Fruit fly (Drosophila melanogaster) whole organism, embryonic: ENCODE results near the gene CG33124.

Source experiments
- Atf6 ChIP-seq: fragments of 200-800 bp; sonication (Bioruptor generic); IDR thresholded peaks from 2 replicates; pipeline ENCODE4 v1.3.6; 2022; ENCODE audit warnings: missing biosample characterization, missing genetic modification characterization
- B-H1 ChIP-seq: fragments of 200-800 bp; sonication (Bioruptor generic); IDR thresholded peaks from 3 replicates; pipeline ENCODE4 v1.3.6; 2022; ENCODE audit warnings: missing biosample characterization, missing genetic modification characterization
- CG1024 ChIP-seq: fragments of 200-800 bp; sonication (Bioruptor generic); IDR thresholded peaks from 2 replicates; pipeline ENCODE4 v1.3.6; 2022; ENCODE audit warnings: missing biosample characterization, missing genetic modification characterization
- CG10366 ChIP-seq: fragments of 200-800 bp; sonication (Bioruptor generic); IDR thresholded peaks from 2 replicates; pipeline ENCODE4 v1.3.6; 2022; ENCODE audit warnings: missing biosample characterization, missing genetic modification characterization
- CG10462 ChIP-seq: fragments of 200-800 bp; sonication (Bioruptor generic); optimal IDR thresholded peaks from 2 replicates; lab custom pipeline; 2016; ENCODE audit warnings: missing biosample characterization, missing genetic modification characterization
- CG12391 ChIP-seq: fragments of 200-800 bp; sonication (Bioruptor generic); optimal IDR thresholded peaks from 3 replicates; lab custom pipeline; 2018; ENCODE audit warnings: missing biosample characterization, mild to moderate bottlenecking, missing genetic modification characterization, moderate library complexity
- CG13624 ChIP-seq: fragments of 200-800 bp; sonication (Bioruptor generic); optimal IDR thresholded peaks from 2 replicates; lab custom pipeline; 2016; ENCODE audit warnings: missing biosample characterization, missing genetic modification characterization
- CG1602 ChIP-seq: fragments of 200-800 bp; sonication (Bioruptor generic); optimal IDR thresholded peaks from 3 replicates; lab custom pipeline; 2016; ENCODE audit warnings: missing biosample characterization, missing genetic modification characterization
- CG16815 ChIP-seq: fragments of 200-800 bp; sonication (Bioruptor generic); optimal IDR thresholded peaks from 3 replicates; lab custom pipeline; 2017; ENCODE audit warnings: missing biosample characterization, mild to moderate bottlenecking, missing genetic modification characterization
- CG17328 ChIP-seq: fragments of 200-800 bp; sonication (Bioruptor generic); IDR thresholded peaks from 2 replicates; pipeline ENCODE4 v1.3.6; 2022; ENCODE audit warnings: missing biosample characterization, missing genetic modification characterization
- CG2129 ChIP-seq: fragments of 200-800 bp; sonication (Bioruptor generic); IDR thresholded peaks from 2 replicates; pipeline ENCODE4 v1.3.6; 2022; ENCODE audit warnings: missing biosample characterization, missing genetic modification characterization; ENCODE audit not compliant: partially characterized antibody
- CG2678 ChIP-seq: fragments of 200-800 bp; sonication (Bioruptor generic); optimal IDR thresholded peaks from 3 replicates; lab custom pipeline; 2019; ENCODE audit warnings: missing biosample characterization, mild to moderate bottlenecking, missing genetic modification characterization, moderate library complexity
- CG2875 ChIP-seq: fragments of 200-800 bp; sonication (Bioruptor generic); optimal IDR thresholded peaks from 2 replicates; lab custom pipeline; 2017; ENCODE audit warnings: missing biosample characterization, mild to moderate bottlenecking, missing genetic modification characterization, missing genetic modification reagents
- CG3838 ChIP-seq: fragments of 200-800 bp; sonication (Bioruptor generic); optimal IDR thresholded peaks from 3 replicates; lab custom pipeline; 2016; ENCODE audit warnings: missing biosample characterization, missing genetic modification characterization
- CG4404 ChIP-seq: fragments of 200-800 bp; sonication (Bioruptor generic); IDR thresholded peaks from 2 replicates; pipeline ENCODE4 v1.3.6; 2022; ENCODE audit warnings: missing biosample characterization, missing genetic modification characterization
- CG4617 ChIP-seq: fragments of 200-800 bp; sonication (Bioruptor generic); optimal IDR thresholded peaks from 3 replicates; lab custom pipeline; 2016; ENCODE audit warnings: missing biosample characterization, missing genetic modification characterization, borderline replicate concordance
- CG6272 ChIP-seq: fragments of 200-800 bp; sonication (Bioruptor generic); IDR thresholded peaks from 2 replicates; pipeline ENCODE4 v1.3.6; 2022; ENCODE audit warnings: missing biosample characterization, missing genetic modification characterization
- CG7745 ChIP-seq: fragments of 200-800 bp; sonication (Bioruptor generic); optimal IDR thresholded peaks from 2 replicates; lab custom pipeline; 2018; ENCODE audit warnings: missing biosample characterization, mild to moderate bottlenecking, missing genetic modification characterization, moderate library complexity
- CG8281 ChIP-seq: fragments of 200-800 bp; sonication (Bioruptor generic); optimal IDR thresholded peaks from 2 replicates; lab custom pipeline; 2018; ENCODE audit warnings: missing biosample characterization, mild to moderate bottlenecking, missing genetic modification characterization, moderate library complexity
- CG8359 ChIP-seq: fragments of 200-800 bp; sonication (Bioruptor generic); optimal IDR thresholded peaks from 2 replicates; lab custom pipeline; 2017; ENCODE audit warnings: missing biosample characterization, mild to moderate bottlenecking, missing genetic modification characterization, borderline replicate concordance
- CG9609 ChIP-seq: fragments of 200-800 bp; sonication (Bioruptor generic); optimal IDR thresholded peaks from 3 replicates; lab custom pipeline; 2016; ENCODE audit warnings: missing biosample characterization, missing genetic modification characterization
- Camta ChIP-seq: fragments of 200-800 bp; sonication (Bioruptor generic); optimal IDR thresholded peaks from 2 replicates; lab custom pipeline; 2016; ENCODE audit warnings: missing biosample characterization, missing genetic modification characterization
- Dbx ChIP-seq: fragments of 200-800 bp; sonication (Bioruptor generic); IDR thresholded peaks from 3 replicates; pipeline ENCODE4 v1.3.6; 2022; ENCODE audit warnings: missing biosample characterization, missing genetic modification characterization
- Deaf1 ChIP-seq: fragments of 200-800 bp; optimal IDR thresholded peaks from 3 replicates; lab custom pipeline; 2019; ENCODE audit warnings: missing biosample characterization, mild to moderate bottlenecking, missing genetic modification characterization, moderate library complexity
- E2f1 ChIP-seq: fragments of 200-800 bp; sonication (Bioruptor generic); IDR thresholded peaks from 2 replicates; pipeline ENCODE4 v1.3.6; 2022; ENCODE audit warnings: missing biosample characterization, missing genetic modification characterization
- Eip74EF ChIP-seq, 2 experiments: fragments of 200-800 bp in 1 of 2; fragments of >200 bp in 1 of 2; sonication (Bioruptor generic) in 1 of 2; optimal IDR thresholded peaks; 2 replicates each; lab custom pipeline; 2017 to 2019; ENCODE audit warnings: missing biosample characterization in 2 of 2, missing genetic modification characterization in 2 of 2, mild to moderate bottlenecking in 1 of 2, moderate library complexity in 1 of 2
- Gug ChIP-seq: fragments of 200-800 bp; sonication (Bioruptor generic); IDR thresholded peaks from 4 replicates; pipeline ENCODE4 v1.3.6; 2022; ENCODE audit warnings: missing biosample characterization, missing genetic modification characterization
- Kr ChIP-seq: fragments of 200-800 bp; sonication (Bioruptor generic); optimal IDR thresholded peaks from 2 replicates; lab custom pipeline; 2017; ENCODE audit warnings: missing biosample characterization, mild to moderate bottlenecking, missing genetic modification characterization
- MESR4 ChIP-seq: fragments of 200-800 bp; sonication (Bioruptor generic); optimal IDR thresholded peaks from 2 replicates; lab custom pipeline; 2018; ENCODE audit warnings: missing biosample characterization, mild to moderate bottlenecking, missing genetic modification characterization, moderate library complexity
- Meics ChIP-seq: fragments of 200-800 bp; sonication (Bioruptor generic); optimal IDR thresholded peaks from 2 replicates; lab custom pipeline; 2017; ENCODE audit warnings: missing biosample characterization, mild to moderate bottlenecking, missing genetic modification characterization
- PHDP ChIP-seq: fragments of 200-800 bp; sonication (Bioruptor generic); optimal IDR thresholded peaks from 3 replicates; lab custom pipeline; 2018; ENCODE audit warnings: missing biosample characterization, mild to moderate bottlenecking, missing genetic modification characterization, moderate library complexity
- Pdp1 ChIP-seq, 2 experiments: fragments of 200-800 bp; sonication (Bioruptor generic); optimal IDR thresholded peaks; 3 replicates each; lab custom pipeline; 2016; ENCODE audit warnings: missing biosample characterization in 2 of 2, missing genetic modification characterization in 2 of 2, mild to moderate bottlenecking in 1 of 2, moderate library complexity in 1 of 2
- Spps ChIP-seq: fragments of 200-800 bp; sonication (Bioruptor generic); optimal IDR thresholded peaks from 2 replicates; lab custom pipeline; 2018; ENCODE audit warnings: missing biosample characterization, mild to moderate bottlenecking, missing genetic modification characterization
- Tbp ChIP-seq: fragments of >200 bp; optimal IDR thresholded peaks from 2 replicates; lab custom pipeline; 2018; ENCODE audit warnings: missing biosample characterization, missing genetic modification characterization
- YL-1 ChIP-seq: fragments of 200-800 bp; sonication (Bioruptor generic); optimal IDR thresholded peaks from 3 replicates; lab custom pipeline; 2017; ENCODE audit warnings: missing biosample characterization, mild to moderate bottlenecking, missing genetic modification characterization
- abd-A ChIP-seq: fragments of 200-800 bp; sonication (Bioruptor generic); optimal IDR thresholded peaks from 3 replicates; lab custom pipeline; 2019; ENCODE audit warnings: missing biosample characterization, mild to moderate bottlenecking, missing genetic modification characterization, moderate library complexity
- aop ChIP-seq: fragments of 200-800 bp; sonication (Bioruptor generic); IDR thresholded peaks from 2 replicates; pipeline ENCODE4 v1.3.6; 2022; ENCODE audit warnings: missing biosample characterization, missing genetic modification characterization
- ase ChIP-seq: fragments of 200-800 bp; sonication (Bioruptor generic); IDR thresholded peaks from 3 replicates; pipeline ENCODE4 v1.3.6; 2022; ENCODE audit warnings: missing biosample characterization, missing genetic modification characterization
- croc ChIP-seq: fragments of 200-800 bp; sonication (Bioruptor generic); conservative IDR thresholded peaks from 3 replicates; pipeline ENCODE4 v1.3.6; 2022; ENCODE audit warnings: missing biosample characterization, missing genetic modification characterization
- crp ChIP-seq, 2 experiments: fragments of 200-800 bp; sonication (Bioruptor generic); optimal IDR thresholded peaks; 2 replicates in 1 of 2; 3 replicates in 1 of 2; lab custom pipeline; 2017; ENCODE audit warnings: missing biosample characterization in 2 of 2, missing genetic modification characterization in 2 of 2, mild to moderate bottlenecking in 1 of 2, moderate library complexity in 1 of 2
- exex ChIP-seq: fragments of 200-800 bp; sonication (Bioruptor generic); optimal IDR thresholded peaks from 4 replicates; lab custom pipeline; 2018; ENCODE audit warnings: missing biosample characterization, mild to moderate bottlenecking, missing genetic modification characterization, moderate library complexity
- h ChIP-seq: fragments of >200 bp; optimal IDR thresholded peaks from 2 replicates; lab custom pipeline; 2017
- hb ChIP-seq: fragments of 200-800 bp; sonication (Bioruptor generic); IDR thresholded peaks from 3 replicates; pipeline ENCODE4 v1.3.6; 2022; ENCODE audit warnings: missing biosample characterization, missing genetic modification characterization; ENCODE audit not compliant: partially characterized antibody
- prd ChIP-seq, 3 experiments: fragments of >200 bp in 2 of 3; fragments of 200-800 bp in 1 of 3; sonication (Bioruptor generic) in 1 of 3; optimal IDR thresholded peaks in 2 of 3; IDR thresholded peaks in 1 of 3; 2 replicates in 2 of 3; 3 replicates in 1 of 3; pipeline versions ENCODE4 v1.3.6 to Lab custom; 2017 to 2022; ENCODE audit warnings: missing biosample characterization in 1 of 3, missing genetic modification characterization in 1 of 3
- psq ChIP-seq: fragments of 200-800 bp; sonication (Bioruptor generic); optimal IDR thresholded peaks from 2 replicates; lab custom pipeline; 2017; ENCODE audit warnings: missing biosample characterization, missing genetic modification characterization
- repo ChIP-seq: fragments of 200-800 bp; sonication (Bioruptor generic); optimal IDR thresholded peaks from 2 replicates; lab custom pipeline; 2016; ENCODE audit warnings: missing biosample characterization, missing genetic modification characterization
- stwl ChIP-seq: fragments of 200-800 bp; sonication (Bioruptor generic); optimal IDR thresholded peaks from 3 replicates; lab custom pipeline; 2018; ENCODE audit warnings: missing biosample characterization, mild to moderate bottlenecking, missing genetic modification characterization, moderate library complexity
- tgo ChIP-seq: fragments of 200-800 bp; sonication (Bioruptor generic); IDR thresholded peaks from 3 replicates; pipeline ENCODE4 v1.3.6; 2022; ENCODE audit warnings: missing biosample characterization, missing genetic modification characterization
- tin ChIP-seq: fragments of 200-800 bp; sonication (Bioruptor generic); optimal IDR thresholded peaks from 3 replicates; lab custom pipeline; 2016; ENCODE audit warnings: missing biosample characterization, missing genetic modification characterization
- tup ChIP-seq: fragments of 200-800 bp; sonication (Bioruptor generic); optimal IDR thresholded peaks from 2 replicates; lab custom pipeline; 2016; ENCODE audit warnings: missing biosample characterization, mild to moderate bottlenecking, missing genetic modification characterization, moderate library complexity
- yki ChIP-seq: fragments of >200 bp; optimal IDR thresholded peaks from 3 replicates; lab custom pipeline; 2018

CG33124 gene

DNA sequence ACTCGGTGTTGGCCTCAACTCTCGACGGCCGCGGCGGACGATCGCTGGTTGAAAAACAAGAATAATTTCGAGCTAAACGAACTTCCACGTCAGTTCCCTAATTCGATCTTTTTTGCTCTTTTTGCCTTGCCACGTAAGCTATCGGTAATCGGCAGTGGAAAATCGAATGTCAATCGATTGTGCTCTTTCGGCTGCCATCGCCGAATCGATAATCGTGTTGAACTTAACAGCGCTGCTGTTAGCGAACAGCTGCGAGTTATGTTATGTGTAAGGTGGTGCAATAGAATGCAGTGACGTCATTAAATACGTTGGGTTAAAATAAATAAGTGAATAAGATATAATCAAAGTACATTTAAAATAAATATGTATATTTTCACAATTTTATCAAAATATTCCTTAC lies 27.8 kb upstream of the CG33124 start, which contains the start of gene Sec24CD (continued):
- TF ChIP-seq CG16815 (GFP tag; lab: Kevin White, UChicago) (no peak), abd-A (tag; lab: Kevin White, UChicago) (no peak), CG9609 (GFP tag; lab: Kevin White, UChicago) (no peak), B-H1 (GFP tag; lab: Robert Waterston, UW) (no peak), repo (GFP tag; lab: Kevin White, UChicago) (no peak), Kr (no peak), Meics (GFP tag; lab: Kevin White, UChicago) (no peak), Tbp (GFP tag; lab: Kevin White, UChicago) (no peak), CG1602 (GFP tag; lab: Kevin White, UChicago) (no peak), CG2129 (GFP tag; lab: Robert Waterston, UW) (no peak), exex (tag; lab: Kevin White, UChicago) (no peak), CG8281 (tag; lab: Kevin White, UChicago) (no peak), CG4617 (peak; percentile 57), CG10366 (GFP tag; lab: Robert Waterston, UW) (no peak), CG2875 (GFP tag; lab: Kevin White, UChicago) (no peak), CG2678 (tag; lab: Kevin White, UChicago) (no peak), Pdp1 (GFP tag; optimal IDR thresholded peaks at IDR 0.05; lab: Kevin White, UChicago) (no peak), Eip74EF (GFP tag; optimal IDR thresholded peaks at IDR 0.05; lab: Kevin White, UChicago) (no peak), CG4404 (GFP tag; lab: Robert Waterston, UW) (no peak), CG3838 (GFP tag; lab: Kevin White, UChicago) (no peak), E2f1 (GFP tag; lab: Robert Waterston, UW) (no peak), tgo (no peak), Atf6 (GFP tag; lab: Robert Waterston, UW) (no peak), Camta (GFP tag; lab: Kevin White, UChicago) (no peak), CG7745 (tag; lab: Kevin White, UChicago) (no peak), YL-1 (GFP tag; lab: Kevin White, UChicago) (peak; percentile 91), PHDP (tag; lab: Kevin White, UChicago) (peak; percentile 45), tup (GFP tag; lab: Kevin White, UChicago) (no peak), prd (optimal IDR thresholded peaks at IDR 0.05; lab: Kevin White, UChicago) (no peak), prd (GFP tag; IDR thresholded peaks at IDR 0.05; lab: Robert Waterston, UW) (no peak), CG17328 (GFP tag; lab: Robert Waterston, UW) (no peak), ase (GFP tag; lab: Robert Waterston, UW) (no peak), CG12391 (tag; lab: Kevin White, UChicago) (peak; percentile 52), h (no peak), yki (lab: Kevin White, UChicago) (no peak), hb (GFP tag; lab: Robert Waterston, UW) (peak; percentile 93), CG10462 (GFP tag; lab: Kevin White, UChicago) (no peak), crp (GFP tag; optimal IDR thresholded peaks at IDR 0.05; lab: Kevin White, UChicago) (peak; percentile 20 to 88), Dbx (GFP tag; lab: Robert Waterston, UW) (0 out of 3 replicates have a peak, but pooled peaks have one; percentile 19), stwl (tag; lab: Kevin White, UChicago) (peak; percentile 92), CG6272 (GFP tag; lab: Robert Waterston, UW) (no peak), Spps (tag; lab: Kevin White, UChicago) (no peak), croc (GFP tag; lab: Robert Waterston, UW) (no peak), tin (GFP tag; lab: Kevin White, UChicago) (no peak), Gug (GFP tag; lab: Robert Waterston, UW) (no peak), Deaf1 (tag; lab: Kevin White, UChicago) (no peak), CG13624 (GFP tag; lab: Kevin White, UChicago) (no peak), MESR4 (GFP tag; lab: Kevin White, UChicago) (peak; percentile 84), CG1024 (GFP tag; lab: Robert Waterston, UW) (no peak), CG8359 (no peak), aop (GFP tag; lab: Robert Waterston, UW) (no peak), psq (no peak)
